Worm (Caenorhabditis elegans) whole organism, L1 larva: ENCODE measurements around the gene sru-2.

Experiments used
- C04F5.9 ChIP-seq: sonication (generic microtip); optimal IDR thresholded peaks from 2 replicates; lab custom pipeline; 2016; ENCODE audit warnings: missing genetic modification characterization, missing compliant biosample characterization
- C16A3.4 ChIP-seq: fragments of 150-350 bp; optimal IDR thresholded peaks from 2 replicates; lab custom pipeline; 2014; ENCODE audit warnings: missing biosample characterization, missing genetic modification characterization
- C34B4.2 ChIP-seq: sonication (generic microtip); optimal IDR thresholded peaks from 2 replicates; lab custom pipeline; 2017; ENCODE audit warnings: mild to moderate bottlenecking, missing genetic modification characterization, missing compliant biosample characterization
- aha-1 ChIP-seq: fragments of 150-350 bp; optimal IDR thresholded peaks from 2 replicates; lab custom pipeline; 2014; ENCODE audit warnings: missing biosample characterization, missing genetic modification characterization
- alr-1 ChIP-seq: fragments of 200-800 bp; sonication (Bioruptor generic); optimal IDR thresholded peaks from 2 replicates; lab custom pipeline; 2018; ENCODE audit warnings: borderline replicate concordance, mild to moderate bottlenecking, missing genetic modification characterization, missing compliant biosample characterization
- blmp-1 ChIP-seq: fragments of 150-350 bp; optimal IDR thresholded peaks from 2 replicates; lab custom pipeline; 2014; ENCODE audit warnings: missing biosample characterization, missing genetic modification characterization
- ceh-63 ChIP-seq: fragments of 200-800 bp; sonication (Bioruptor generic); optimal IDR thresholded peaks from 2 replicates; lab custom pipeline; 2018; ENCODE audit warnings: mild to moderate bottlenecking, missing genetic modification characterization, missing compliant biosample characterization
- ceh-88 ChIP-seq: fragments of 200-800 bp; sonication (Bioruptor generic); IDR thresholded peaks from 2 replicates; pipeline ENCODE4 v1.3.6; 2022; ENCODE audit warnings: missing genetic modification characterization, missing compliant biosample characterization
- ces-1 ChIP-seq: fragments of 150-350 bp; optimal IDR thresholded peaks from 2 replicates; lab custom pipeline; 2014; ENCODE audit warnings: missing biosample characterization, missing genetic modification reagents, missing genetic modification characterization
- dpl-1 ChIP-seq, 3 experiments: fragments of 150-350 bp in 2 of 3; sonication (generic microtip) in 1 of 3; optimal IDR thresholded peaks; 2 replicates each; lab custom pipeline; 2014 to 2017; ENCODE audit warnings: missing biosample characterization in 3 of 3, missing genetic modification characterization in 3 of 3, missing genetic modification reagents in 3 of 3
- dsc-1 ChIP-seq: sonication (generic microtip); optimal IDR thresholded peaks from 2 replicates; lab custom pipeline; 2016; ENCODE audit warnings: mild to moderate bottlenecking, missing genetic modification characterization, missing compliant biosample characterization
- efl-1 ChIP-seq, 4 experiments: fragments of 150-350 bp; optimal IDR thresholded peaks in 3 of 4; peaks in 1 of 4; 1 replicate in 1 of 4; 2 replicates in 3 of 4; lab custom pipeline; 2014; ENCODE audit warnings: missing biosample characterization in 2 of 4, missing genetic modification characterization in 2 of 4, missing genetic modification reagents in 2 of 4
- egl-13 ChIP-seq: sonication (generic microtip); optimal IDR thresholded peaks from 2 replicates; lab custom pipeline; 2016; ENCODE audit warnings: missing genotype, missing genetic modification reagents, missing genetic modification characterization, missing compliant biosample characterization
- egl-27 ChIP-seq, 2 experiments: fragments of 150-350 bp in 1 of 2; sonication (generic microtip); optimal IDR thresholded peaks; 3 replicates each; lab custom pipeline; 2017 to 2018; ENCODE audit warnings: missing biosample characterization in 2 of 2, missing genetic modification characterization in 2 of 2, missing genetic modification reagents in 2 of 2
- elt-3 ChIP-seq, 6 experiments: fragments of 150-350 bp in 1 of 6; sonication (generic microtip); optimal IDR thresholded peaks; 2 replicates each; lab custom pipeline; 2017 to 2018; ENCODE audit warnings: missing biosample characterization in 6 of 6, missing genetic modification characterization in 6 of 6, inconsistent platforms in 1 of 6
- ets-5 ChIP-seq: fragments of 200-800 bp; sonication (Bioruptor generic); IDR thresholded peaks from 2 replicates; pipeline ENCODE4 v1.3.6; 2022; ENCODE audit warnings: missing genetic modification characterization, missing compliant biosample characterization
- fkh-10 ChIP-seq: sonication (generic microtip); optimal IDR thresholded peaks from 2 replicates; lab custom pipeline; 2017; ENCODE audit warnings: missing biosample characterization, missing genetic modification reagents, missing genetic modification characterization
- fkh-8 ChIP-seq: sonication (generic microtip); optimal IDR thresholded peaks from 2 replicates; lab custom pipeline; 2016; ENCODE audit warnings: mild to moderate bottlenecking, missing genetic modification characterization, missing compliant biosample characterization
- fos-1 ChIP-seq: fragments of 150-350 bp; optimal IDR thresholded peaks from 2 replicates; lab custom pipeline; 2014; ENCODE audit warnings: missing biosample characterization, missing genetic modification characterization
- hlh-17 ChIP-seq: fragments of 200-800 bp; sonication (Bioruptor generic); optimal IDR thresholded peaks from 2 replicates; lab custom pipeline; 2018; ENCODE audit warnings: missing genetic modification characterization, mild to moderate bottlenecking, missing compliant biosample characterization, moderate library complexity, borderline replicate concordance
- hpl-2 ChIP-seq: fragments of 150-350 bp; optimal IDR thresholded peaks from 2 replicates; lab custom pipeline; 2014; ENCODE audit warnings: missing biosample characterization, missing genetic modification reagents, missing genetic modification characterization
- jun-1 ChIP-seq: fragments of 150-350 bp; optimal IDR thresholded peaks from 2 replicates; lab custom pipeline; 2014; ENCODE audit warnings: missing biosample characterization, missing genetic modification reagents, missing genetic modification characterization
- lin-13 ChIP-seq: fragments of 150-350 bp; optimal IDR thresholded peaks from 2 replicates; lab custom pipeline; 2014; ENCODE audit warnings: missing biosample characterization, missing genetic modification reagents, missing genetic modification characterization
- lin-14 ChIP-seq: fragments of 200-800 bp; sonication (Bioruptor generic); optimal IDR thresholded peaks from 2 replicates; lab custom pipeline; 2018; ENCODE audit warnings: mild to moderate bottlenecking, missing genetic modification characterization, moderate library complexity, missing compliant biosample characterization
- lin-35 ChIP-seq, 2 experiments: fragments of 150-350 bp; optimal IDR thresholded peaks; 2 replicates each; lab custom pipeline; 2014; ENCODE audit warnings: missing biosample characterization in 2 of 2, missing genetic modification characterization in 2 of 2, missing genetic modification reagents in 2 of 2
- mab-9 ChIP-seq: fragments of 200-800 bp; sonication (Bioruptor generic); IDR thresholded peaks from 2 replicates; pipeline ENCODE4 v1.3.6; 2022; ENCODE audit warnings: missing genetic modification reagents, missing genetic modification characterization, missing compliant biosample characterization
- mef-2 ChIP-seq: fragments of 150-350 bp; optimal IDR thresholded peaks from 2 replicates; lab custom pipeline; 2014; ENCODE audit warnings: missing biosample characterization, missing genetic modification characterization
- mep-1 ChIP-seq: fragments of 150-350 bp; optimal IDR thresholded peaks from 2 replicates; lab custom pipeline; 2014; ENCODE audit warnings: missing biosample characterization, missing genetic modification characterization
- nhr-11 ChIP-seq: fragments of 150-350 bp; optimal IDR thresholded peaks from 2 replicates; lab custom pipeline; 2014; ENCODE audit warnings: missing biosample characterization, missing genetic modification characterization
- nhr-12 ChIP-seq: sonication (generic microtip); optimal IDR thresholded peaks from 2 replicates; lab custom pipeline; 2017; ENCODE audit warnings: missing biosample characterization, missing genetic modification characterization
- nhr-19 ChIP-seq: fragments of 200-800 bp; sonication (Bioruptor generic); conservative IDR thresholded peaks from 2 replicates; pipeline ENCODE4 v1.3.6; 2022; ENCODE audit warnings: missing genetic modification characterization, missing compliant biosample characterization
- nhr-20 ChIP-seq: sonication (generic microtip); optimal IDR thresholded peaks from 2 replicates; lab custom pipeline; 2016; ENCODE audit warnings: mild to moderate bottlenecking, missing genetic modification characterization, missing compliant biosample characterization
- nhr-28 ChIP-seq: fragments of 150-350 bp; optimal IDR thresholded peaks from 2 replicates; lab custom pipeline; 2014; ENCODE audit warnings: missing biosample characterization, missing genetic modification characterization
- nhr-47 ChIP-seq: sonication (generic microtip); optimal IDR thresholded peaks from 2 replicates; lab custom pipeline; 2016; ENCODE audit warnings: mild to moderate bottlenecking, missing genetic modification characterization, moderate library complexity, missing compliant biosample characterization
- nhr-71 ChIP-seq: sonication (generic microtip); optimal IDR thresholded peaks from 2 replicates; lab custom pipeline; 2016; ENCODE audit warnings: mild to moderate bottlenecking, missing genetic modification characterization, moderate library complexity, missing compliant biosample characterization
- nhr-77 ChIP-seq: fragments of 150-350 bp; optimal IDR thresholded peaks from 2 replicates; lab custom pipeline; 2014; ENCODE audit warnings: missing biosample characterization, missing genetic modification characterization
- pag-3 ChIP-seq: sonication (generic microtip); optimal IDR thresholded peaks from 2 replicates; lab custom pipeline; 2017; ENCODE audit warnings: missing genetic modification characterization, mild to moderate bottlenecking, missing compliant biosample characterization, antibody characterized with exemption, borderline replicate concordance; ENCODE audit not compliant: insufficient read depth
- pax-3 ChIP-seq: fragments of 200-800 bp; sonication (Bioruptor generic); optimal IDR thresholded peaks from 2 replicates; lab custom pipeline; 2018; ENCODE audit warnings: mild to moderate bottlenecking, missing genetic modification characterization, moderate library complexity, missing compliant biosample characterization
- pqm-1 ChIP-seq: sonication (generic microtip); optimal IDR thresholded peaks from 3 replicates; lab custom pipeline; 2017; ENCODE audit warnings: missing biosample characterization, missing genetic modification characterization
- skn-1 ChIP-seq: fragments of 150-350 bp; optimal IDR thresholded peaks from 2 replicates; lab custom pipeline; 2014; ENCODE audit warnings: missing biosample characterization, missing genetic modification characterization
- snpc-4 ChIP-seq: fragments of 150-350 bp; optimal IDR thresholded peaks from 2 replicates; lab custom pipeline; 2014; ENCODE audit warnings: missing biosample characterization, missing genetic modification characterization
- sox-4 ChIP-seq: sonication (generic microtip); optimal IDR thresholded peaks from 2 replicates; lab custom pipeline; 2016; ENCODE audit warnings: missing genetic modification characterization, missing compliant biosample characterization
- sup-37 ChIP-seq: fragments of 200-800 bp; sonication (Bioruptor generic); optimal IDR thresholded peaks from 2 replicates; lab custom pipeline; 2018; ENCODE audit warnings: mild to moderate bottlenecking, missing genetic modification characterization, missing compliant biosample characterization
- swsn-7 ChIP-seq: sonication (generic microtip); optimal IDR thresholded peaks from 2 replicates; lab custom pipeline; 2016; ENCODE audit warnings: missing genetic modification characterization, missing compliant biosample characterization
- unc-130 ChIP-seq: fragments of 150-350 bp; optimal IDR thresholded peaks from 2 replicates; lab custom pipeline; 2017; ENCODE audit warnings: missing biosample characterization, missing genetic modification characterization, inconsistent platforms
- unc-86 ChIP-seq: sonication (generic microtip); optimal IDR thresholded peaks from 2 replicates; lab custom pipeline; 2016; ENCODE audit warnings: missing genetic modification characterization, missing compliant biosample characterization
- vab-15 ChIP-seq: sonication (generic microtip); optimal IDR thresholded peaks from 2 replicates; lab custom pipeline; 2017; ENCODE audit warnings: missing genotype, mild to moderate bottlenecking, missing genetic modification characterization, missing compliant biosample characterization
- xbp-1 ChIP-seq: sonication (generic microtip); optimal IDR thresholded peaks from 2 replicates; lab custom pipeline; 2016; ENCODE audit warnings: missing genetic modification characterization, missing compliant biosample characterization
- zag-1 ChIP-seq: fragments of 150-350 bp; optimal IDR thresholded peaks from 2 replicates; lab custom pipeline; 2014; ENCODE audit warnings: missing biosample characterization, missing genetic modification characterization
- ztf-4 ChIP-seq: fragments of 150-350 bp; optimal IDR thresholded peaks from 2 replicates; lab custom pipeline; 2014; ENCODE audit warnings: missing biosample characterization, missing genetic modification characterization

The sru-2 gene

DNA sequence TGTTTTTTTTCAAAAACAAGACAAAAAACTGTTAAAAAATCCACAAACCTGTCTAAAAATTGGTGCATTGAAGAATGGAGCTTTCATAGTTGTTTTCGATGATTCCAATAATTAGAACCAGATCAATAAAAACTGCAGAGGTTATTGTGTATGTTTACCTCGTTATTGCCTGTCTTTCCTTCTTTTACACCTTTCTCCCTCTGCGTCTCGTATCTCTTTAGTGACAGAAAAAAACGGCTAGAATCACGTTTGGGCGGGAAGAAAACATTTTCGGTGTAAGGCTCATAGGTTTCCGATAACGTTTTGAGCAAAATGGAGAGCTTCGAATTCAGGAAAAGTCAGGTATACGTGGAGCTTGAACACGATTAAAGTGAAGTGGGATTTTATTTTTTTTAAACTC, 22.5 kb downstream of the sru-2 start, which contains the start of gene ethe-1:
Gene ethe-1 (minus strand): TSS at position 150 of the 400 bp plus-strand sequence.
- TF ChIP-seq snpc-4 (tag; lab: Kevin White, UChicago) (peak; percentile 32), efl-1 (optimal IDR thresholded peaks at IDR 0.05; lab: Kevin White, UChicago) (peak; percentile 3 to 4), efl-1 (GFP tag; optimal IDR thresholded peaks at IDR 0.05 in 1 of 2; lab: Kevin White, UChicago) (peak in 1 of 2 experiments; percentile 91), lin-35 (GFP tag; optimal IDR thresholded peaks at IDR 0.05; lab: Kevin White, UChicago) (peak in 1 of 2 experiments; percentile 22), ets-5 (GFP tag; lab: Robert Waterston, UW) (no peak), dpl-1 (GFP tag; optimal IDR thresholded peaks at IDR 0.05; lab: Kevin White, UChicago) (peak in 2 of 3 experiments; percentile 0 to 26), unc-86 (no peak), blmp-1 (tag; lab: Kevin White, UChicago) (peak; percentile 14)

DNA sequence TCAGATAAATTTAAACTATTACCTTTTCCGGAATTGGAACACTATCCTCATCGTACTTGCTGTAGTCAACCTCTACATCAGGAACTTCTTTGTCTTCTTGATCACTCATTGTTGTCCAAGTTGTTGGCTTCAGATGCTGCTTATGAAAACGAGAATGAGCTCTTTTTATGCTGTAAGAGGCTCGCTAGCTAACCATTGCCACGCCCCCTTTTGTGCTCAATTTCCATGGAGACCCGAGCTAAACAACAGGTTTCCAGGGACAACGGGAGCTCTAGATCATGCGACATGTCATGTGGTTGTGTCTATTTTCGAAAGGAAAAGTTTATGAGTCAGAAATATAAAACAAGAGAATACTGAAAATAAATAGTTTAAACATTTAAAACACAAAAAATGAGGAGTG, 24.4 kb downstream of the sru-2 start, which contains the start of gene C33A12.4:
Gene C33A12.4 (minus strand): TSS at position 131 of the 400 bp plus-strand sequence.
- no peak for TF ChIP-seq hpl-2 (GFP tag; lab: Kevin White, UChicago)
- TF ChIP-seq C34B4.2 (tag; lab: Kevin White, UChicago): no peak
- TF ChIP-seq nhr-12 (tag; lab: Kevin White, UChicago): no peak
- no peak for TF ChIP-seq nhr-19 (GFP tag; lab: Robert Waterston, UW)
- TF ChIP-seq fkh-10 (GFP tag; lab: Kevin White, UChicago): peak; percentile 24
- TF ChIP-seq ces-1 (GFP tag; lab: Kevin White, UChicago): no peak
- TF ChIP-seq xbp-1 (tag; lab: Kevin White, UChicago): peak; percentile 30
- TF ChIP-seq C16A3.4 (tag; lab: Kevin White, UChicago): no peak
- peak; percentile 9 for TF ChIP-seq fos-1 (tag; lab: Kevin White, UChicago)
- TF ChIP-seq hlh-17 (GFP tag; lab: Kevin White, UChicago): no peak
- no peak for TF ChIP-seq alr-1 (tag; lab: Kevin White, UChicago)
- no peak for TF ChIP-seq unc-130
- TF ChIP-seq aha-1 (tag; lab: Kevin White, UChicago): no peak
- no peak for TF ChIP-seq zag-1 (tag; lab: Kevin White, UChicago)
- no peak for TF ChIP-seq mab-9
- TF ChIP-seq pqm-1 (tag; lab: Kevin White, UChicago): no peak
- TF ChIP-seq nhr-77 (tag; lab: Kevin White, UChicago): no peak
- TF ChIP-seq egl-27 (tag; optimal IDR thresholded peaks at IDR 0.05; lab: Kevin White, UChicago): no peak
- peak; percentile 41 for TF ChIP-seq dsc-1 (tag; lab: Kevin White, UChicago)
- no peak for TF ChIP-seq pag-3
- peak; percentile 53 for TF ChIP-seq nhr-47 (tag; lab: Kevin White, UChicago)
- TF ChIP-seq egl-13 (tag; lab: Kevin White, UChicago): no peak
- TF ChIP-seq mep-1 (tag; lab: Kevin White, UChicago): peak; percentile 14
- peak; percentile 8 for TF ChIP-seq ztf-4 (tag; lab: Kevin White, UChicago)
- no peak for TF ChIP-seq efl-1 (optimal IDR thresholded peaks at IDR 0.05; lab: Kevin White, UChicago)
- peak in 1 of 2 experiments; percentile 62 for TF ChIP-seq efl-1 (GFP tag; optimal IDR thresholded peaks at IDR 0.05 in 1 of 2; lab: Kevin White, UChicago)
- peak; percentile 10 for TF ChIP-seq pax-3 (tag; lab: Kevin White, UChicago)
- TF ChIP-seq sup-37 (GFP tag; lab: Kevin White, UChicago): no peak
- no peak for TF ChIP-seq nhr-28 (tag; lab: Kevin White, UChicago)
- TF ChIP-seq nhr-71 (tag; lab: Kevin White, UChicago): peak; percentile 38
- TF ChIP-seq skn-1 (tag; lab: Kevin White, UChicago): no peak
- TF ChIP-seq ceh-88: no peak
- TF ChIP-seq C04F5.9 (tag; lab: Kevin White, UChicago): no peak
- peak; percentile 5 for TF ChIP-seq lin-13 (GFP tag; lab: Kevin White, UChicago)
- TF ChIP-seq fkh-8: peak; percentile 95
- TF ChIP-seq vab-15 (tag; lab: Kevin White, UChicago): no peak
- TF ChIP-seq nhr-20 (tag; lab: Kevin White, UChicago): no peak
- TF ChIP-seq lin-14 (GFP tag; lab: Kevin White, UChicago): no peak
- no peak for TF ChIP-seq dpl-1 (GFP tag; optimal IDR thresholded peaks at IDR 0.05; lab: Kevin White, UChicago)
- TF ChIP-seq ceh-63 (GFP tag; lab: Kevin White, UChicago): no peak
- no peak for TF ChIP-seq jun-1 (tag; lab: Kevin White, UChicago)
- TF ChIP-seq nhr-11 (tag; lab: Kevin White, UChicago): no peak
- no peak for TF ChIP-seq mef-2
- no peak for TF ChIP-seq elt-3 (tag; optimal IDR thresholded peaks at IDR 0.05; lab: Kevin White, UChicago)
- TF ChIP-seq swsn-7 (tag; lab: Kevin White, UChicago): peak; percentile 5
- peak; percentile 50 for TF ChIP-seq sox-4
